Worm (Caenorhabditis elegans): ENCODE measurements around the gene irg-4.

Gene irg-4

DNA sequence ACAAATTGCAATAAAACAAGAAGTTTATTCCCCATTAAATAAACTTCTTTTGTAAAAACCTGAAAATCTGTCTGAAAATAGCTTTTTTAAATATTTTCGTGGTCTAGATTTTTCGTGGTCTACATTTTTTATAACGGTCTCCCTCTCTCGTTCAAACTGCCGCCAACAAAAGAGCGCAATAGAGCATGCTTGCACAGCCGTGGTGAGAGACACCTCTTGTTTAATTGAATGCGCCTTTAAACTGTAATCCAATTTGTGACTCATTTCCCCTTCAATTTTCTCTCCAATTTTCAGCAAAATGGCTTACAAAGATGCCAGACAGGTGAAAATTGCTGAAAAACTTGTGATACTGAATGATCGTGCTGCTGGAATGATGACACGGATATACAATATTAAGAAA lies 31.5 kb upstream of the irg-4 start, which contains the start of gene gex-3 (continued):
- TF ChIP-seq lir-3 (tag; optimal IDR thresholded peaks at IDR 0.05; ENCODE audit: poor library complexity) (peak; percentile 31), nhr-19 (GFP tag; conservative IDR thresholded peaks at IDR 0.05) (peak; percentile 72), elt-3 (tag; optimal IDR thresholded peaks at IDR 0.05) (peak in 2 of 6 experiments; percentile 5 to 48), dsc-1 (tag; optimal IDR thresholded peaks at IDR 0.05) (peak; percentile 63), rnt-1 (tag; optimal IDR thresholded peaks at IDR 0.05) (peak; percentile 87), unc-62 (GFP tag; optimal IDR thresholded peaks at IDR 0.05) (no peak), fkh-10 (GFP tag; optimal IDR thresholded peaks at IDR 0.05) (peak; percentile 84), xbp-1 (tag; optimal IDR thresholded peaks at IDR 0.05) (peak; percentile 81), fkh-4 (tag; optimal IDR thresholded peaks at IDR 0.05; ENCODE audit: borderline replicate concordance) (no peak), fkh-8 (tag; optimal IDR thresholded peaks at IDR 0.05) (peak; percentile 73), aly-2 (tag; optimal IDR thresholded peaks at IDR 0.05) (peak; percentile 61), nhr-47 (tag; optimal IDR thresholded peaks at IDR 0.05) (peak; percentile 83), unc-30 (tag; optimal IDR thresholded peaks at IDR 0.05) (no peak), vab-15 (tag; optimal IDR thresholded peaks at IDR 0.05) (peak; percentile 88), mab-9 (GFP tag; IDR thresholded peaks at IDR 0.05) (no peak), efl-1 (optimal IDR thresholded peaks at IDR 0.05) (peak; percentile 90 to 97), efl-1 (GFP tag; optimal IDR thresholded peaks at IDR 0.05 in 1 of 2) (peak; percentile 95 to 100), ces-1 (GFP tag; optimal IDR thresholded peaks at IDR 0.05) (peak; percentile 89), lin-39 (tag; optimal IDR thresholded peaks at IDR 0.05) (peak; percentile 33), grh-1 (GFP tag; IDR thresholded peaks at IDR 0.05) (peak; percentile 64), nhr-28 (tag; optimal IDR thresholded peaks at IDR 0.05) (no peak), egl-13 (tag; optimal IDR thresholded peaks at IDR 0.05) (no peak), ama-1 (optimal IDR thresholded peaks at IDR 0.05) (no peak), nhr-20 (tag; optimal IDR thresholded peaks at IDR 0.05) (peak; percentile 77), lin-15B (tag; optimal IDR thresholded peaks at IDR 0.05) (peak; percentile 96), F16B12.6 (tag; optimal IDR thresholded peaks at IDR 0.05) (peak; percentile 53), pag-3 (tag; optimal IDR thresholded peaks at IDR 0.05; ENCODE audit: borderline replicate concordance, insufficient read depth) (no peak), hlh-17 (GFP tag; optimal IDR thresholded peaks at IDR 0.05; ENCODE audit: borderline replicate concordance) (no peak), ceh-8 (GFP tag; optimal IDR thresholded peaks at IDR 0.05) (peak; percentile 70), ztf-4 (tag; optimal IDR thresholded peaks at IDR 0.05) (peak; percentile 26), jun-1 (tag; optimal IDR thresholded peaks at IDR 0.05) (peak; percentile 75), unc-130 (tag; optimal IDR thresholded peaks at IDR 0.05) (peak; percentile 84), aha-1 (tag; optimal IDR thresholded peaks at IDR 0.05) (no peak), sup-37 (GFP tag; optimal IDR thresholded peaks at IDR 0.05) (no peak), elt-2 (tag; optimal IDR thresholded peaks at IDR 0.05) (peak; percentile 19), hpl-2 (GFP tag; optimal IDR thresholded peaks at IDR 0.05) (no peak), zip-4 (GFP tag; optimal IDR thresholded peaks at IDR 0.05) (no peak), nhr-90 (tag; optimal IDR thresholded peaks at IDR 0.05; ENCODE audit: poor library complexity) (peak; percentile 78), hlh-4 (tag; optimal IDR thresholded peaks at IDR 0.05) (no peak), lin-35 (GFP tag; optimal IDR thresholded peaks at IDR 0.05) (peak; percentile 96 to 99), lin-14 (GFP tag; optimal IDR thresholded peaks at IDR 0.05) (peak; percentile 85), mdl-1 (tag; optimal IDR thresholded peaks at IDR 0.05) (peak in 1 of 2 experiments; percentile 75), ets-5 (GFP tag; IDR thresholded peaks at IDR 0.05) (no peak), mep-1 (tag; optimal IDR thresholded peaks at IDR 0.05) (peak; percentile 89), nhr-77 (tag; optimal IDR thresholded peaks at IDR 0.05) (peak; percentile 81), snpc-4 (tag; optimal IDR thresholded peaks at IDR 0.05) (peak; percentile 67), blmp-1 (tag; optimal IDR thresholded peaks at IDR 0.05) (no peak), ceh-82 (tag; optimal IDR thresholded peaks at IDR 0.05) (peak; percentile 66 to 89 (median 75)), nhr-237 (tag; optimal IDR thresholded peaks at IDR 0.05) (peak; percentile 16), unc-86 (tag; optimal IDR thresholded peaks at IDR 0.05) (peak; percentile 67), C04F5.9 (tag; optimal IDR thresholded peaks at IDR 0.05) (no peak), skn-1 (tag; optimal IDR thresholded peaks at IDR 0.05) (peak; percentile 83), lsy-2 (tag; optimal IDR thresholded peaks at IDR 0.05) (peak; percentile 92 to 96)

All from whole organism, L1 larva.